Worm (Caenorhabditis elegans): ENCODE measurements around the gene nas-29.
"Not testable (repeated sequence)": the region's sequence is repeated elsewhere in the genome, so short reads cannot be mapped to it uniquely, and the experiment has no call there.

Gene nas-29

ce11 chrII:5131800-5132199 lies 10.0 kb downstream of the nas-29 start:
- TF ChIP-seq zip-8 (tag; optimal IDR thresholded peaks at IDR 0.05) (no peak), nhr-2 (tag; optimal IDR thresholded peaks at IDR 0.05) (no peak), hlh-1 (tag; optimal IDR thresholded peaks at IDR 0.05) (no peak), nhr-12 (tag; optimal IDR thresholded peaks at IDR 0.05) (no peak), ces-1 (GFP tag; optimal IDR thresholded peaks at IDR 0.05) (no peak), lin-13 (tag; optimal IDR thresholded peaks at IDR 0.05) (no peak), tbx-8 (GFP tag; optimal IDR thresholded peaks at IDR 0.05) (no peak), ceh-43 (GFP tag; optimal IDR thresholded peaks at IDR 0.05) (no peak), blmp-1 (tag; optimal IDR thresholded peaks at IDR 0.05) (no peak), bed-3 (GFP tag; optimal IDR thresholded peaks at IDR 0.05) (no peak), ceh-83 (GFP tag; optimal IDR thresholded peaks at IDR 0.05) (no peak), elt-3 (tag; optimal IDR thresholded peaks at IDR 0.05) (no peak), flh-1 (GFP tag; optimal IDR thresholded peaks at IDR 0.05) (no peak), snpc-4 (tag; optimal IDR thresholded peaks at IDR 0.05) (no peak), lin-32 (GFP tag; optimal IDR thresholded peaks at IDR 0.05) (no peak), sptf-1 (tag; optimal IDR thresholded peaks at IDR 0.05) (no peak), unc-39 (tag; optimal IDR thresholded peaks at IDR 0.05) (no peak), nhr-28 (tag; optimal IDR thresholded peaks at IDR 0.05) (no peak), ztf-11 (tag; optimal IDR thresholded peaks at IDR 0.05) (no peak)

ce11 chrII:5130081-5130480 lies 11.8 kb downstream of the nas-29 start, which contains the start of gene lgc-56:
Gene lgc-56 (plus strand): TSS chrII:5130381.
- no peak for TF ChIP-seq lin-13 (tag; optimal IDR thresholded peaks at IDR 0.05)
- no peak for TF ChIP-seq M03D4.4 (tag; optimal IDR thresholded peaks at IDR 0.05)
- TF ChIP-seq elt-3 (tag; optimal IDR thresholded peaks at IDR 0.05): no peak
- TF ChIP-seq ztf-11 (tag; optimal IDR thresholded peaks at IDR 0.05): no peak
- no peak for TF ChIP-seq mep-1 (tag; optimal IDR thresholded peaks at IDR 0.05)
- no peak for TF ChIP-seq zip-8 (tag; optimal IDR thresholded peaks at IDR 0.05)
- no peak for TF ChIP-seq flh-1 (GFP tag; optimal IDR thresholded peaks at IDR 0.05)
- TF ChIP-seq snpc-4 (tag; optimal IDR thresholded peaks at IDR 0.05): no peak
- TF ChIP-seq mab-5 (tag; optimal IDR thresholded peaks at IDR 0.05): no peak
- TF ChIP-seq sem-2 (GFP tag; optimal IDR thresholded peaks at IDR 0.05): no peak
- no peak for TF ChIP-seq ceh-83 (GFP tag; optimal IDR thresholded peaks at IDR 0.05)
- TF ChIP-seq ceh-39 (tag; optimal IDR thresholded peaks at IDR 0.05): no peak
- TF ChIP-seq lsy-2 (tag; optimal IDR thresholded peaks at IDR 0.05): no peak
- no peak for TF ChIP-seq tbx-8 (GFP tag; optimal IDR thresholded peaks at IDR 0.05)
- TF ChIP-seq elt-1 (tag; optimal IDR thresholded peaks at IDR 0.05; ENCODE audit: borderline replicate concordance, insufficient read depth): no peak

- no peak for TF ChIP-seq flh-1 (GFP tag; optimal IDR thresholded peaks at IDR 0.05)
- no peak for TF ChIP-seq unc-120 (tag; optimal IDR thresholded peaks at IDR 0.05; ENCODE audit: poor library complexity, severe bottlenecking)
- TF ChIP-seq ceh-43 (GFP tag; optimal IDR thresholded peaks at IDR 0.05): no peak
- TF ChIP-seq ztf-11 (tag; optimal IDR thresholded peaks at IDR 0.05): no peak
- no peak for TF ChIP-seq nhr-76 (tag; optimal IDR thresholded peaks at IDR 0.05)
- no peak for TF ChIP-seq nhr-2 (tag; optimal IDR thresholded peaks at IDR 0.05)
- peak; percentile 86 for TF ChIP-seq unc-62 (GFP tag; optimal IDR thresholded peaks at IDR 0.05)
Measured at ce11 chrII:5120612-5121011, 21.2 kb downstream of the nas-29 start.

ce11 chrII:5115733-5116132 lies 26.1 kb downstream of the nas-29 start, which contains the start of gene srsy-1:
Gene srsy-1 (plus strand): TSS chrII:5116033.
- TF ChIP-seq flh-1 (GFP tag; optimal IDR thresholded peaks at IDR 0.05) (no peak), lsy-2 (tag; optimal IDR thresholded peaks at IDR 0.05) (no peak), elt-1 (tag; optimal IDR thresholded peaks at IDR 0.05; ENCODE audit: borderline replicate concordance, insufficient read depth) (no peak), nhr-76 (tag; optimal IDR thresholded peaks at IDR 0.05) (no peak), zip-8 (tag; optimal IDR thresholded peaks at IDR 0.05) (no peak)

ce11 chrII:5115235-5115634 lies 26.6 kb downstream of the nas-29 start, which contains the start of gene msp-74:
Gene msp-74 (minus strand): TSS chrII:5115335.
- TF ChIP-seq drap-1 (GFP tag; optimal IDR thresholded peaks at IDR 0.05); nhr-28 (tag; optimal IDR thresholded peaks at IDR 0.05); unc-39 (tag; optimal IDR thresholded peaks at IDR 0.05): not testable (repeated sequence)

ce11 chrII:5112082-5112481 lies 29.8 kb downstream of the nas-29 start, which contains the start of gene F09C12.8:
Gene F09C12.8 (plus strand): TSS chrII:5112382.
- TF ChIP-seq unc-120 (tag; optimal IDR thresholded peaks at IDR 0.05; ENCODE audit: poor library complexity, severe bottlenecking) (no peak), ces-1 (GFP tag; optimal IDR thresholded peaks at IDR 0.05) (no peak), bed-3 (GFP tag; optimal IDR thresholded peaks at IDR 0.05) (no peak)

Measured in whole organism, mixed stage, embryonic.